Worm (Caenorhabditis elegans): ENCODE data around the gene dlst-1.
A peak's percentile ranks its signal among the peaks of the same experiment; 100 is the strongest.

dlst-1 gene

ce11 chrV:6658765-6659164 lies 50.1 kb downstream of the dlst-1 start (continued):
- no peak for TF ChIP-seq unc-39 (tag; optimal IDR thresholded peaks at IDR 0.05)
- TF ChIP-seq nhr-77 (tag; optimal IDR thresholded peaks at IDR 0.05) = no peak
- no peak for TF ChIP-seq dmd-8 (GFP tag; IDR thresholded peaks at IDR 0.05)
- TF ChIP-seq madf-5 (GFP tag; IDR thresholded peaks at IDR 0.05) = no peak
- TF ChIP-seq R02D3.7 (tag; optimal IDR thresholded peaks at IDR 0.05) = no peak
- no peak for TF ChIP-seq unc-130 (GFP tag; optimal IDR thresholded peaks at IDR 0.05)
- no peak; the same call in 1 of the 2 replicates for TF ChIP-seq lin-38 (GFP tag; IDR thresholded peaks at IDR 0.05)
- no peak for TF ChIP-seq F26F4.8 (GFP tag; conservative IDR thresholded peaks at IDR 0.05)
- no peak for TF ChIP-seq zfp-3 (GFP tag; conservative IDR thresholded peaks at IDR 0.05)
- TF ChIP-seq daf-12 (tag; optimal IDR thresholded peaks at IDR 0.05) = no peak
- no peak for TF ChIP-seq fos-1 (tag; optimal IDR thresholded peaks at IDR 0.05)
- TF ChIP-seq nhr-102 (tag; optimal IDR thresholded peaks at IDR 0.05) = no peak
- no peak for TF ChIP-seq Y5F2A.4 (GFP tag; optimal IDR thresholded peaks at IDR 0.05)
- no peak for TF ChIP-seq attf-4 (tag; optimal IDR thresholded peaks at IDR 0.05)
- no peak for TF ChIP-seq cey-2 (tag; optimal IDR thresholded peaks at IDR 0.05; ENCODE audit: borderline replicate concordance, insufficient read depth)
- no peak for TF ChIP-seq zip-2 (tag; optimal IDR thresholded peaks at IDR 0.05)
- TF ChIP-seq mep-1 (tag; optimal IDR thresholded peaks at IDR 0.05) = peak; percentile 57
- TF ChIP-seq arid-1 (GFP tag; conservative IDR thresholded peaks at IDR 0.05) = no peak
- TF ChIP-seq sdz-12 (GFP tag; optimal IDR thresholded peaks at IDR 0.05) = no peak
- no peak for TF ChIP-seq mxl-2 (GFP tag; conservative IDR thresholded peaks at IDR 0.05)
- TF ChIP-seq ZK546.5 (tag; optimal IDR thresholded peaks at IDR 0.05) = no peak
- TF ChIP-seq hmg-1.1 (GFP tag; IDR thresholded peaks at IDR 0.05) = peak; percentile 73
- TF ChIP-seq F37D6.2 (tag; optimal IDR thresholded peaks at IDR 0.05) = peak; percentile 30
- no peak for TF ChIP-seq lim-7 (GFP tag; IDR thresholded peaks at IDR 0.05)
- no peak for TF ChIP-seq ceh-62 (tag; optimal IDR thresholded peaks at IDR 0.05)
- TF ChIP-seq ces-1 (GFP tag; optimal IDR thresholded peaks at IDR 0.05) = no peak
- TF ChIP-seq hlh-11 (tag; optimal IDR thresholded peaks at IDR 0.05) = peak; percentile 35
- no peak for TF ChIP-seq ceh-32 (tag; optimal IDR thresholded peaks at IDR 0.05; ENCODE audit: poor library complexity)
- TF ChIP-seq ceh-82 (tag; optimal IDR thresholded peaks at IDR 0.05) = no peak
- TF ChIP-seq egl-27 (tag; optimal IDR thresholded peaks at IDR 0.05) = no peak
- TF ChIP-seq ceh-20 (GFP tag; IDR thresholded peaks at IDR 0.05) = no peak
- TF ChIP-seq nhr-11 (tag; optimal IDR thresholded peaks at IDR 0.05) = no peak
- TF ChIP-seq nhr-41 (GFP tag; IDR thresholded peaks at IDR 0.05) = no peak
- TF ChIP-seq ZK337.2 (GFP tag; IDR thresholded peaks at IDR 0.05) = no peak
- TF ChIP-seq lin-39 (tag; optimal IDR thresholded peaks at IDR 0.05) = no peak
- no peak for TF ChIP-seq nhr-76 (tag; optimal IDR thresholded peaks at IDR 0.05)
- TF ChIP-seq lin-13 (GFP tag; optimal IDR thresholded peaks at IDR 0.05) = no peak
- no peak for TF ChIP-seq gei-8 (GFP tag; optimal IDR thresholded peaks at IDR 0.05)
- TF ChIP-seq ctbp-1 (GFP tag; IDR thresholded peaks at IDR 0.05) = no peak
- TF ChIP-seq F10B5.3 (tag; optimal IDR thresholded peaks at IDR 0.05) = no peak
- no peak for TF ChIP-seq T20F7.1 (GFP tag; optimal IDR thresholded peaks at IDR 0.05)
- TF ChIP-seq D1046.2 (GFP tag; IDR thresholded peaks at IDR 0.05) = no peak
- no peak for TF ChIP-seq snpc-4 (tag; optimal IDR thresholded peaks at IDR 0.05)
- TF ChIP-seq unc-62 (GFP tag; optimal IDR thresholded peaks at IDR 0.05 in 1 of 2) = no peak
- no peak for TF ChIP-seq unc-62 (tag; optimal IDR thresholded peaks at IDR 0.05)
- no peak for TF ChIP-seq zfp-2 (tag; optimal IDR thresholded peaks at IDR 0.05)
- TF ChIP-seq egl-43 (GFP tag; IDR thresholded peaks at IDR 0.05) = peak; percentile 74
- TF ChIP-seq ama-1 (optimal IDR thresholded peaks at IDR 0.05) = no peak
- no peak for TF ChIP-seq madf-9 (GFP tag; conservative IDR thresholded peaks at IDR 0.05)
- peak; percentile 74 for TF ChIP-seq rbr-2 (tag; optimal IDR thresholded peaks at IDR 0.05)
- TF ChIP-seq mdt-29 (GFP tag; IDR thresholded peaks at IDR 0.05) = no peak
- no peak for TF ChIP-seq dpl-1 (GFP tag; optimal IDR thresholded peaks at IDR 0.05)
- TF ChIP-seq saeg-2 (GFP tag; IDR thresholded peaks at IDR 0.05) = no peak
- 0 out of 2 replicates have a peak, but pooled peaks have one; percentile 24 for TF ChIP-seq Y48G9A.11 (GFP tag; IDR thresholded peaks at IDR 0.05)
